Fruit fly (Drosophila melanogaster): Measurements from ENCODE around the gene raskol.

The raskol gene

dm6 chrX:17712995-17713739, 3.2 kb downstream of the raskol start (continued):
- TF ChIP-seq usp (GFP tag; optimal IDR thresholded peaks at IDR 0.05) (no peak), luna (GFP tag; optimal IDR thresholded peaks at IDR 0.05) (no peak), ind (GFP tag; optimal IDR thresholded peaks at IDR 0.05) (no peak), HLH4C (GFP tag; IDR thresholded peaks at IDR 0.05; ENCODE audit: partially characterized antibody) (no peak), CG4707 (GFP tag; optimal IDR thresholded peaks at IDR 0.05) (no peak), unc-4 (GFP tag; IDR thresholded peaks at IDR 0.05; ENCODE audit: partially characterized antibody) (no peak), ato (GFP tag; IDR thresholded peaks at IDR 0.05; ENCODE audit: partially characterized antibody) (no peak), CG1792 (GFP tag; optimal IDR thresholded peaks at IDR 0.05) (no peak), Hmr (GFP tag; optimal IDR thresholded peaks at IDR 0.05) (peak; percentile 57), CG7372 (GFP tag; IDR thresholded peaks at IDR 0.05) (peak; percentile 52), CG2116 (GFP tag; optimal IDR thresholded peaks at IDR 0.05) (peak; percentile 37), caup (GFP tag; optimal IDR thresholded peaks at IDR 0.05; ENCODE audit: severe bottlenecking) (peak; percentile 11), tio (GFP tag; optimal IDR thresholded peaks at IDR 0.05) (peak; percentile 55), Hsf (GFP tag; optimal IDR thresholded peaks at IDR 0.05) (no peak), sens-2 (GFP tag; IDR thresholded peaks at IDR 0.05) (no peak), Bdp1 (GFP tag; optimal IDR thresholded peaks at IDR 0.05) (no peak), wor (GFP tag; IDR thresholded peaks at IDR 0.05) (no peak), CG8765 (GFP tag; IDR thresholded peaks at IDR 0.05) (peak; percentile 53; the same call in 1 of the 2 replicates), Hr3 (GFP tag; optimal IDR thresholded peaks at IDR 0.05) (peak; percentile 30), CG43689 (GFP tag; IDR thresholded peaks at IDR 0.05) (no peak), odd (GFP tag; optimal IDR thresholded peaks at IDR 0.05) (peak; percentile 75), Hr51 (GFP tag; optimal IDR thresholded peaks at IDR 0.05) (peak in 1 of 2 experiments; percentile 69), slp2 (GFP tag; optimal IDR thresholded peaks at IDR 0.05) (no peak), CG3065 (GFP tag; optimal IDR thresholded peaks at IDR 0.05) (no peak), sug (tag; optimal IDR thresholded peaks at IDR 0.05) (peak; percentile 4), CG7357 (GFP tag; IDR thresholded peaks at IDR 0.05) (peak; percentile 5; the same call in 1 of the 3 replicates), ewg (GFP tag; optimal IDR thresholded peaks at IDR 0.05) (peak; percentile 25), CG6689 (GFP tag; IDR thresholded peaks at IDR 0.05) (peak; percentile 29; the same call in 1 of the 2 replicates), dmrt99B (tag; optimal IDR thresholded peaks at IDR 0.05) (peak; percentile 58), wek (GFP tag; optimal IDR thresholded peaks at IDR 0.05) (no peak), CG6683 (GFP tag; optimal IDR thresholded peaks at IDR 0.05) (no peak), B-H2 (GFP tag; optimal IDR thresholded peaks at IDR 0.05) (no peak), CG15073 (GFP tag; optimal IDR thresholded peaks at IDR 0.05) (no peak), CG14050 (GFP tag; IDR thresholded peaks at IDR 0.05) (peak; percentile 52), CG4282 (GFP tag; optimal IDR thresholded peaks at IDR 0.05) (no peak), CG10565 (GFP tag; optimal IDR thresholded peaks at IDR 0.05) (no peak), Dip3 (GFP tag; optimal IDR thresholded peaks at IDR 0.05) (no peak), HLH3B (GFP tag; IDR thresholded peaks at IDR 0.05) (peak; percentile 44), sim (GFP tag; IDR thresholded peaks at IDR 0.05) (no peak; the same call in 1 of the 2 replicates), jumu (GFP tag; optimal IDR thresholded peaks at IDR 0.05) (no peak), CG13894 (tag; optimal IDR thresholded peaks at IDR 0.05) (no peak), CG2712 (tag; optimal IDR thresholded peaks at IDR 0.05) (peak; percentile 74), ash1 (GFP tag; optimal IDR thresholded peaks at IDR 0.05) (no peak), az2 (GFP tag; optimal IDR thresholded peaks at IDR 0.05) (peak; percentile 47), CG17829 (tag; optimal IDR thresholded peaks at IDR 0.05) (peak; percentile 68), Gsc (GFP tag; IDR thresholded peaks at IDR 0.05) (no peak), CG9727 (GFP tag; optimal IDR thresholded peaks at IDR 0.05) (peak; percentile 82), CG16779 (GFP tag; IDR thresholded peaks at IDR 0.05) (no peak), NK7.1 (GFP tag; optimal IDR thresholded peaks at IDR 0.05) (no peak), mirr (GFP tag; optimal IDR thresholded peaks at IDR 0.05) (no peak)
